Worm (Caenorhabditis elegans) whole organism, midembryonic: ENCODE data around the gene C14E2.7.

ENCODE experiments used
- T22C8.4 ChIP-seq: fragments of 200-800 bp; sonication (Bioruptor generic); IDR thresholded peaks from 2 replicates; pipeline ENCODE4 v1.3.6; 2022; ENCODE audit warnings: missing genetic modification characterization, missing compliant biosample characterization
- cog-1 ChIP-seq: sonication (generic microtip); optimal IDR thresholded peaks from 2 replicates; lab custom pipeline; 2016; ENCODE audit warnings: missing genetic modification characterization, missing compliant biosample characterization
- flt-1 ChIP-seq: fragments of 200-800 bp; sonication (Bioruptor generic); IDR thresholded peaks from 2 replicates; pipeline ENCODE4 v1.3.6; 2022; ENCODE audit warnings: missing genetic modification characterization, missing compliant biosample characterization
- klf-2 ChIP-seq: fragments of 200-800 bp; sonication (Bioruptor generic); conservative IDR thresholded peaks from 2 replicates; pipeline ENCODE4 v1.3.6; 2022; ENCODE audit warnings: missing genetic modification reagents, missing genetic modification characterization, missing compliant biosample characterization
- med-1 ChIP-seq: sonication (generic microtip); optimal IDR thresholded peaks from 2 replicates; lab custom pipeline; 2017; ENCODE audit warnings: missing genetic modification characterization, mild to moderate bottlenecking, missing compliant biosample characterization, antibody characterized with exemption, missing genetic modification reagents; ENCODE audit not compliant: insufficient read depth
- ref-1 ChIP-seq: fragments of 200-800 bp; sonication (Bioruptor generic); conservative IDR thresholded peaks from 2 replicates; pipeline ENCODE4 v1.3.6; 2022; ENCODE audit warnings: missing genetic modification reagents, missing genetic modification characterization, missing compliant biosample characterization
- tab-1 ChIP-seq: fragments of 200-800 bp; sonication (Bioruptor generic); IDR thresholded peaks from 2 replicates; pipeline ENCODE4 v1.3.6; 2022; ENCODE audit warnings: missing genetic modification characterization, missing compliant biosample characterization
- ztf-23 ChIP-seq: fragments of 200-800 bp; sonication (Bioruptor generic); IDR thresholded peaks from 2 replicates; pipeline ENCODE4 v1.3.6; 2022; ENCODE audit warnings: missing genetic modification reagents, missing genetic modification characterization, missing compliant biosample characterization
- ztf-29 ChIP-seq: fragments of 200-800 bp; sonication (Bioruptor generic); IDR thresholded peaks from 2 replicates; pipeline ENCODE4 v1.3.6; 2022; ENCODE audit warnings: missing genetic modification reagents, missing genetic modification characterization, missing compliant biosample characterization

- TF ChIP-seq med-1 (GFP tag; lab: Kevin White, UChicago): no peak
- no peak for TF ChIP-seq flt-1 (GFP tag; lab: Robert Waterston, UW)
- no peak for TF ChIP-seq cog-1 (tag; lab: Kevin White, UChicago)
- TF ChIP-seq klf-2 (GFP tag; lab: Robert Waterston, UW): no peak
- TF ChIP-seq ztf-23 (GFP tag; lab: Robert Waterston, UW): no peak
- TF ChIP-seq tab-1 (GFP tag; lab: Robert Waterston, UW): no peak
- no peak for TF ChIP-seq T22C8.4 (GFP tag; lab: Robert Waterston, UW)
- TF ChIP-seq ref-1 (GFP tag; lab: Robert Waterston, UW): no peak
- TF ChIP-seq ztf-29: no peak
Measured at ce11 chrX:1796067-1796466, 20.1 kb upstream of the C14E2.7 start.
